Worm (Caenorhabditis elegans): ENCODE results near the gene C34F6.1.

C34F6.1 gene

DNA sequence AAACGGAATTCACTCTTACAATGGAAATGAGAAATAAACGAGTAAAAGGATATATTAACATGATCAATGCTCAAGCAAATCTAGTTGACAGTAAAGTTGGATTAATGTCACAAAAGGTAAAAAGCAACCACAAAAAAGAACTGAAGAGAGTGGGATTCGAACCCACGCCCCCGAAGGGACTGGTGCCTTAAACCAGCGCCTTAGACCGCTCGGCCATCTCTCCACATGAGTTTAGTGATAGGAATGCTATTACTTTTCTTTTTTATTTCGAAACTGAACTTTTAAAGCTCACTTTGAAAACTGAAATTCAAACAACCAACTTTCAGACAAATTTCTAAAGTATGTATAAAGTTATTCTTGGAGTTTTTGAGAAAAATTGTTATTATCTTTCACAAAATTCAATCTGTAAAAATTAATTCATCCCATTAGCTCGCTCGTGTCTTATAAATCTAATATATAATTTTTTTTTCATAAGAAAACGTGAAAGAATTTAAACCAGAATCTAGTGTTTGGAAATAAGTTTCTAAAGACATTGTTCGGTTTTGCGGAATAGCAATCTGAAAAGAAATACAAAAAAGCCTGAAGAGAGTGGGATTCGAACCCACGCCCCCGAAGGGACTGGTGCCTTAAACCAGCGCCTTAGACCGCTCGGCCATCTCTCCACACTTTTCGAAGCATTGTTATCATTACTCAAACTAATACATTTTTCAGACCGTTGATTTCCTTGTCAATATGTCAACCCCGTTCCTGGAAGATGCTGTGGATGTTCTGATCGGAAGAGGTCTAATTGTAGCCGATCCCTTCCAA, 33.7 kb downstream of the C34F6.1 start (continued):
- TF ChIP-seq sea-2 (GFP tag; IDR thresholded peaks at IDR 0.05): no peak
- TF ChIP-seq aptf-3 (GFP tag; IDR thresholded peaks at IDR 0.05): peak; percentile 51; the same call in 1 of the 2 replicates
- TF ChIP-seq gei-17 (GFP tag; optimal IDR thresholded peaks at IDR 0.05): no peak
- no peak for TF ChIP-seq tbx-9 (tag; optimal IDR thresholded peaks at IDR 0.05; ENCODE audit: borderline replicate concordance)
- no peak for TF ChIP-seq snpc-1.1 (tag; optimal IDR thresholded peaks at IDR 0.05; ENCODE audit: insufficient read depth)
- TF ChIP-seq efl-1 (GFP tag; optimal IDR thresholded peaks at IDR 0.05): no peak
- TF ChIP-seq ztf-18 (tag; optimal IDR thresholded peaks at IDR 0.05): peak; percentile 52
- no peak for TF ChIP-seq ceh-79 (tag; optimal IDR thresholded peaks at IDR 0.05)
- TF ChIP-seq pbrm-1 (GFP tag; IDR thresholded peaks at IDR 0.05): peak; percentile 80
- TF ChIP-seq ceh-40 (GFP tag; IDR thresholded peaks at IDR 0.05): 0 out of 2 replicates have a peak, but pooled peaks have one; percentile 63
- TF ChIP-seq let-526 (GFP tag; IDR thresholded peaks at IDR 0.05): no peak
- peak; percentile 64 for TF ChIP-seq die-1 (tag; optimal IDR thresholded peaks at IDR 0.05)
- TF ChIP-seq lin-35 (GFP tag; optimal IDR thresholded peaks at IDR 0.05): no peak
- peak; percentile 38; the same call in 1 of the 2 replicates for TF ChIP-seq hmg-1.2 (GFP tag; IDR thresholded peaks at IDR 0.05)
- TF ChIP-seq pha-4 (tag; optimal IDR thresholded peaks at IDR 0.05): no peak
- TF ChIP-seq unc-62 (GFP tag; optimal IDR thresholded peaks at IDR 0.05): no peak
- peak; percentile 18 for TF ChIP-seq zim-3 (tag; optimal IDR thresholded peaks at IDR 0.05)
- TF ChIP-seq snpc-4 (GFP tag; optimal IDR thresholded peaks at IDR 0.05): no peak
- peak in 1 of 4 experiments; percentile 33 for TF ChIP-seq snpc-4 (tag; optimal IDR thresholded peaks at IDR 0.05)
- peak; percentile 87 for TF ChIP-seq lin-26 (GFP tag; IDR thresholded peaks at IDR 0.05)
- no peak for TF ChIP-seq lir-1 (GFP tag; conservative IDR thresholded peaks at IDR 0.05)
- no peak for TF ChIP-seq atf-7 (tag; optimal IDR thresholded peaks at IDR 0.05)
- TF ChIP-seq dox-1 (GFP tag; IDR thresholded peaks at IDR 0.05): peak; percentile 42; the same call in 1 of the 2 replicates
- no peak for TF ChIP-seq chd-7 (tag; optimal IDR thresholded peaks at IDR 0.05)
- no peak for TF ChIP-seq ceh-91 (GFP tag; IDR thresholded peaks at IDR 0.05)
- TF ChIP-seq nhr-80 (tag; optimal IDR thresholded peaks at IDR 0.05): no peak
- no peak for TF ChIP-seq mel-28 (tag; optimal IDR thresholded peaks at IDR 0.05; ENCODE audit: borderline replicate concordance)
- TF ChIP-seq K12H6.12 (tag; optimal IDR thresholded peaks at IDR 0.05): no peak
- TF ChIP-seq ceh-100 (GFP tag; IDR thresholded peaks at IDR 0.05): no peak
- no peak for TF ChIP-seq ama-1 (optimal IDR thresholded peaks at IDR 0.05)
- peak in 1 of 2 experiments; percentile 55 for TF ChIP-seq ama-1 (GFP tag; optimal IDR thresholded peaks at IDR 0.05)
- TF ChIP-seq dpff-1 (tag; optimal IDR thresholded peaks at IDR 0.05): no peak
- no peak for TF ChIP-seq mcd-1 (GFP tag; IDR thresholded peaks at IDR 0.05)
- 0 out of 2 replicates have a peak, but pooled peaks have one; percentile 61 for TF ChIP-seq ztf-25 (GFP tag; IDR thresholded peaks at IDR 0.05)
- no peak for TF ChIP-seq madf-10 (tag; optimal IDR thresholded peaks at IDR 0.05)
- TF ChIP-seq nhr-120 (GFP tag; IDR thresholded peaks at IDR 0.05): no peak
- peak; percentile 78 for TF ChIP-seq nhr-179 (tag; optimal IDR thresholded peaks at IDR 0.05)
- TF ChIP-seq unc-130 (GFP tag; optimal IDR thresholded peaks at IDR 0.05): no peak
- TF ChIP-seq madf-3 (GFP tag; IDR thresholded peaks at IDR 0.05): 0 out of 2 replicates have a peak, but pooled peaks have one; percentile 65
- no peak for TF ChIP-seq cebp-2 (GFP tag; IDR thresholded peaks at IDR 0.05)
- TF ChIP-seq F23B12.7 (tag; optimal IDR thresholded peaks at IDR 0.05; ENCODE audit: insufficient read depth): no peak
- TF ChIP-seq madf-6 (GFP tag; IDR thresholded peaks at IDR 0.05): no peak
- TF ChIP-seq hlh-26 (GFP tag; conservative IDR thresholded peaks at IDR 0.05): no peak
- TF ChIP-seq egl-18 (GFP tag; IDR thresholded peaks at IDR 0.05): no peak
- no peak for TF ChIP-seq lag-1 (GFP tag; IDR thresholded peaks at IDR 0.05)
- TF ChIP-seq ztf-22 (GFP tag; optimal IDR thresholded peaks at IDR 0.05): no peak
- no peak for TF ChIP-seq athp-1 (tag; optimal IDR thresholded peaks at IDR 0.05)
- no peak for TF ChIP-seq F37B4.10 (GFP tag; IDR thresholded peaks at IDR 0.05)
